4 fruit fly cellular contexts compared by ENCODE assay signal in the genomic region with DNA sequence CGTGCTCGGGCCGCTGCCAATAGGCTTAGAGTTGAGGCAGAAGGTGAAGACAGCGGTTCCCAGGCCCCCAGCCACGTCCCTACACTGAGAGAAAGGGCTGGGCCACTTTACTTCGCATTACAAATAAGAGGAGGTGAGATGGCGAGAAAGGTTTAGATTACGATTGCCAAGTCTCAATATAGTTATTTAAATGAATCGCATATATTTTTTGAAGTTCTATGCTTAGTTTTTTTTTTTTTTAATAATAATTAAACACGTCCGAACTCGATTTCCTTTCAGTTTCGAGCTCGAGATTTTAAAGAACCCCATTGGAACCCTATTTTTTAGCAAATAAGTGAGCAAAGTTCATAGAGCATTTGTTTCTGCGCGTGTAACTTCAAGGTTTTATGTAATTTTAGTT.
TF ChIP-seq lines count a peak whose summit lies in the region.

No protein-coding gene starts in this region.

- TF ChIP-seq CTCF in whole organism, embryonic (GFP tag; optimal IDR thresholded peaks at IDR 0.05; lab: Kevin White, UChicago) = no peak

TF ChIP-seq in whole organism, embryonic, 481 proteins besides CTCF, POLR2A, EP300 and RAD21 (continues in another document):
- TF ChIP-seq CG12299 (tag; optimal IDR thresholded peaks at IDR 0.05; lab: Kevin White, UChicago) = no peak
- TF ChIP-seq mam (GFP tag; optimal IDR thresholded peaks at IDR 0.05; lab: Kevin White, UChicago) = peak; percentile 38
- peak; percentile 50 for TF ChIP-seq Chrac-16 (GFP tag; optimal IDR thresholded peaks at IDR 0.05; lab: Kevin White, UChicago)
- no peak for TF ChIP-seq kah (GFP tag; optimal IDR thresholded peaks at IDR 0.05; lab: Kevin White, UChicago)
- no peak for TF ChIP-seq NC2α (GFP tag; optimal IDR thresholded peaks at IDR 0.05; lab: Kevin White, UChicago)
- no peak for TF ChIP-seq dan (GFP tag; IDR thresholded peaks at IDR 0.05; lab: Robert Waterston, UW)
- TF ChIP-seq ro (GFP tag; IDR thresholded peaks at IDR 0.05; lab: Robert Waterston, UW) = no peak
- TF ChIP-seq CG17612 (GFP tag; IDR thresholded peaks at IDR 0.05; lab: Robert Waterston, UW) = no peak
- TF ChIP-seq wek (GFP tag; optimal IDR thresholded peaks at IDR 0.05; lab: Kevin White, UChicago) = no peak
- TF ChIP-seq gce (GFP tag; IDR thresholded peaks at IDR 0.05; lab: Robert Waterston, UW) = no peak
- TF ChIP-seq CG4707 (GFP tag; optimal IDR thresholded peaks at IDR 0.05; lab: Kevin White, UChicago) = no peak
- no peak for TF ChIP-seq CG4328 (GFP tag; optimal IDR thresholded peaks at IDR 0.05; lab: Kevin White, UChicago)
- no peak for TF ChIP-seq pros (GFP tag; optimal IDR thresholded peaks at IDR 0.05; lab: Kevin White, UChicago)
- TF ChIP-seq MTF-1 (GFP tag; optimal IDR thresholded peaks at IDR 0.05; lab: Kevin White, UChicago; ENCODE audit: borderline replicate concordance) = no peak
- TF ChIP-seq CrebB (tag; optimal IDR thresholded peaks at IDR 0.05; lab: Kevin White, UChicago) = no peak
- TF ChIP-seq tio (GFP tag; optimal IDR thresholded peaks at IDR 0.05; lab: Kevin White, UChicago) = peak; percentile 66
- TF ChIP-seq sens (GFP tag; lab: Kevin White, UChicago) = peak; percentile 89
- TF ChIP-seq MBD-R2 (GFP tag; IDR thresholded peaks at IDR 0.05; lab: Robert Waterston, UW) = no peak
- TF ChIP-seq CG3065 (GFP tag; optimal IDR thresholded peaks at IDR 0.05; lab: Kevin White, UChicago) = no peak
- TF ChIP-seq CG4820 (GFP tag; optimal IDR thresholded peaks at IDR 0.05; lab: Kevin White, UChicago) = peak; percentile 35
- peak; percentile 54 for TF ChIP-seq Meics (GFP tag; optimal IDR thresholded peaks at IDR 0.05; lab: Kevin White, UChicago)
- TF ChIP-seq CG6854 (GFP tag; optimal IDR thresholded peaks at IDR 0.05; lab: Kevin White, UChicago) = no peak
- TF ChIP-seq CG1529 (GFP tag; optimal IDR thresholded peaks at IDR 0.05; lab: Kevin White, UChicago) = peak; percentile 17

TF ChIP-seq in whole organism, prepupa, 60 proteins besides CTCF, POLR2A, EP300 and RAD21 (continues in another document):
- TF ChIP-seq Sox14 (GFP tag; optimal IDR thresholded peaks at IDR 0.05; lab: Kevin White, UChicago) = peak; percentile 42
- peak; percentile 47 for TF ChIP-seq CG11762 (GFP tag; optimal IDR thresholded peaks at IDR 0.05; lab: Kevin White, UChicago; ENCODE audit: insufficient read depth)
- peak; percentile 61 for TF ChIP-seq CG32006 (GFP tag; optimal IDR thresholded peaks at IDR 0.05; lab: Kevin White, UChicago)
- TF ChIP-seq eg (GFP tag; IDR thresholded peaks at IDR 0.05; lab: Robert Waterston, UW) = peak; percentile 41; the same call in 1 of the 3 replicates
- peak; percentile 57 for TF ChIP-seq CG8632 (GFP tag; optimal IDR thresholded peaks at IDR 0.05; lab: Kevin White, UChicago)
- TF ChIP-seq Ets96B (tag; optimal IDR thresholded peaks at IDR 0.05; lab: Kevin White, UChicago) = peak; percentile 26
- TF ChIP-seq Ets21C (GFP tag; optimal IDR thresholded peaks at IDR 0.05; lab: Kevin White, UChicago) = peak; percentile 13
- peak; percentile 61 for TF ChIP-seq pdm3 (GFP tag; optimal IDR thresholded peaks at IDR 0.05; lab: Kevin White, UChicago)
- TF ChIP-seq CG16779 (tag; optimal IDR thresholded peaks at IDR 0.05; lab: Kevin White, UChicago) = no peak
- TF ChIP-seq salr (GFP tag; optimal IDR thresholded peaks at IDR 0.05; lab: Kevin White, UChicago) = peak in 1 of 2 experiments; percentile 31
- TF ChIP-seq Hr4 (GFP tag; optimal IDR thresholded peaks at IDR 0.05; lab: Kevin White, UChicago) = peak; percentile 48
- peak; percentile 20 for TF ChIP-seq CG6808 (GFP tag; optimal IDR thresholded peaks at IDR 0.05; lab: Kevin White, UChicago)
- peak; percentile 28 for TF ChIP-seq CG6276 (GFP tag; optimal IDR thresholded peaks at IDR 0.05; lab: Kevin White, UChicago)
- peak; percentile 55 for TF ChIP-seq CG3919 (GFP tag; optimal IDR thresholded peaks at IDR 0.05; lab: Kevin White, UChicago)
- peak; percentile 57 for TF ChIP-seq CG8319 (GFP tag; optimal IDR thresholded peaks at IDR 0.05; lab: Kevin White, UChicago)
- peak; percentile 50 for TF ChIP-seq CG10631 (GFP tag; optimal IDR thresholded peaks at IDR 0.05; lab: Kevin White, UChicago)
- no peak; the same call in 1 of the 2 replicates for TF ChIP-seq CG15336 (GFP tag; IDR thresholded peaks at IDR 0.05; lab: Robert Waterston, UW)
- TF ChIP-seq CG6854 (GFP tag; optimal IDR thresholded peaks at IDR 0.05; lab: Kevin White, UChicago) = no peak
- TF ChIP-seq CG3032 (tag; optimal IDR thresholded peaks at IDR 0.05; lab: Kevin White, UChicago) = peak; percentile 33
- no peak for TF ChIP-seq fd85E (GFP tag; optimal IDR thresholded peaks at IDR 0.05; lab: Kevin White, UChicago)
- TF ChIP-seq Met (GFP tag; optimal IDR thresholded peaks at IDR 0.05; lab: Kevin White, UChicago) = peak; percentile 31

TF ChIP-seq in whole organism, pupa, 21 proteins besides CTCF, POLR2A, EP300 and RAD21:
- no peak for TF ChIP-seq CG10348 (GFP tag; IDR thresholded peaks at IDR 0.05; lab: Robert Waterston, UW)
- TF ChIP-seq rn (GFP tag; IDR thresholded peaks at IDR 0.05; lab: Robert Waterston, UW) = no peak
- peak; percentile 33 for TF ChIP-seq CG15710 (tag; optimal IDR thresholded peaks at IDR 0.05; lab: Kevin White, UChicago)
- TF ChIP-seq gl (tag; optimal IDR thresholded peaks at IDR 0.05; lab: Kevin White, UChicago) = no peak
- peak; percentile 41 for TF ChIP-seq CG8159 (tag; optimal IDR thresholded peaks at IDR 0.05; lab: Kevin White, UChicago)
- no peak for TF ChIP-seq CG34367 (tag; optimal IDR thresholded peaks at IDR 0.05; lab: Kevin White, UChicago)
- TF ChIP-seq CG9948 (tag; optimal IDR thresholded peaks at IDR 0.05; lab: Kevin White, UChicago) = peak; percentile 30
- no peak for TF ChIP-seq EcR (GFP tag; optimal IDR thresholded peaks at IDR 0.05; lab: Kevin White, UChicago)
- peak; percentile 54 for TF ChIP-seq CG14655 (GFP tag; optimal IDR thresholded peaks at IDR 0.05; lab: Kevin White, UChicago)
- no peak for TF ChIP-seq D1 (tag; optimal IDR thresholded peaks at IDR 0.05; lab: Kevin White, UChicago)
- peak; percentile 38 for TF ChIP-seq Ets98B (GFP tag; IDR thresholded peaks at IDR 0.05; lab: Robert Waterston, UW)
- peak; percentile 17 for TF ChIP-seq Pif1B (GFP tag; optimal IDR thresholded peaks at IDR 0.05; lab: Kevin White, UChicago)
- peak; percentile 13 for TF ChIP-seq CG8301 (tag; optimal IDR thresholded peaks at IDR 0.05; lab: Kevin White, UChicago)
- peak; percentile 63; the same call in 2 of the 3 replicates for TF ChIP-seq CG4496 (GFP tag; IDR thresholded peaks at IDR 0.05; lab: Robert Waterston, UW)
- TF ChIP-seq CG13204 (GFP tag; optimal IDR thresholded peaks at IDR 0.05; lab: Kevin White, UChicago) = no peak
- no peak for TF ChIP-seq CG32121 (GFP tag; IDR thresholded peaks at IDR 0.05; lab: Robert Waterston, UW)
- peak; percentile 28 for TF ChIP-seq Snoo (tag; optimal IDR thresholded peaks at IDR 0.05; lab: Kevin White, UChicago)
- TF ChIP-seq fd96Ca (GFP tag; IDR thresholded peaks at IDR 0.05; lab: Robert Waterston, UW) = 0 out of 3 replicates have a peak, but pooled peaks have one; percentile 26
- TF ChIP-seq CG17806 (tag; optimal IDR thresholded peaks at IDR 0.05; lab: Kevin White, UChicago) = peak; percentile 17
- TF ChIP-seq CG12605 (GFP tag; IDR thresholded peaks at IDR 0.05; lab: Robert Waterston, UW) = no peak
- peak; percentile 60 for TF ChIP-seq Pif1A (GFP tag; optimal IDR thresholded peaks at IDR 0.05; lab: Kevin White, UChicago)

TF ChIP-seq in whole organism, wandering third instar larva, 38 proteins besides CTCF, POLR2A, EP300 and RAD21:
- TF ChIP-seq rgr (GFP tag; optimal IDR thresholded peaks at IDR 0.05; lab: Kevin White, UChicago) (peak; percentile 15), sv (GFP tag; optimal IDR thresholded peaks at IDR 0.05; lab: Kevin White, UChicago) (peak; percentile 28), GATAd (GFP tag; optimal IDR thresholded peaks at IDR 0.05; lab: Kevin White, UChicago) (no peak), h (GFP tag; optimal IDR thresholded peaks at IDR 0.05; lab: Kevin White, UChicago) (peak; percentile 13), ey (GFP tag; optimal IDR thresholded peaks at IDR 0.05; lab: Kevin White, UChicago) (peak; percentile 17), jim (GFP tag; optimal IDR thresholded peaks at IDR 0.05; lab: Kevin White, UChicago) (no peak), Hr83 (GFP tag; optimal IDR thresholded peaks at IDR 0.05; lab: Kevin White, UChicago; ENCODE audit: poor library complexity, severe bottlenecking) (no peak), foxo (GFP tag; optimal IDR thresholded peaks at IDR 0.05; lab: Kevin White, UChicago) (peak in 1 of 2 experiments; percentile 40)
